Worm (Caenorhabditis elegans) whole organism, L1 larva: Measurements from ENCODE around the gene ZK154.4.
A peak's percentile ranks its signal among the peaks of the same experiment; 100 is the strongest.

Experiments used
- F16B12.6 ChIP-seq: fragments of 150-350 bp; optimal IDR thresholded peaks from 2 replicates; lab custom pipeline; 2014; ENCODE audit warnings: missing biosample characterization, missing genetic modification characterization
- dpl-1 ChIP-seq, 3 experiments: fragments of 150-350 bp in 2 of 3; sonication (generic microtip) in 1 of 3; optimal IDR thresholded peaks; 2 replicates each; lab custom pipeline; 2014 to 2017; ENCODE audit warnings: missing biosample characterization in 3 of 3, missing genetic modification characterization in 3 of 3, missing genetic modification reagents in 3 of 3
- egl-27 ChIP-seq, 2 experiments: fragments of 150-350 bp in 1 of 2; sonication (generic microtip); optimal IDR thresholded peaks; 3 replicates each; lab custom pipeline; 2017 to 2018; ENCODE audit warnings: missing biosample characterization in 2 of 2, missing genetic modification characterization in 2 of 2, missing genetic modification reagents in 2 of 2
- fkh-8 ChIP-seq: sonication (generic microtip); optimal IDR thresholded peaks from 2 replicates; lab custom pipeline; 2016; ENCODE audit warnings: mild to moderate bottlenecking, missing genetic modification characterization, missing compliant biosample characterization
- hpl-2 ChIP-seq: fragments of 150-350 bp; optimal IDR thresholded peaks from 2 replicates; lab custom pipeline; 2014; ENCODE audit warnings: missing biosample characterization, missing genetic modification reagents, missing genetic modification characterization
- nhr-28 ChIP-seq: fragments of 150-350 bp; optimal IDR thresholded peaks from 2 replicates; lab custom pipeline; 2014; ENCODE audit warnings: missing biosample characterization, missing genetic modification characterization
- nhr-71 ChIP-seq: sonication (generic microtip); optimal IDR thresholded peaks from 2 replicates; lab custom pipeline; 2016; ENCODE audit warnings: mild to moderate bottlenecking, missing genetic modification characterization, moderate library complexity, missing compliant biosample characterization
- skn-1 ChIP-seq: fragments of 150-350 bp; optimal IDR thresholded peaks from 2 replicates; lab custom pipeline; 2014; ENCODE audit warnings: missing biosample characterization, missing genetic modification characterization

ce11 chrX:7825707-7826106 lies 43.5 kb upstream of the ZK154.4 start:
- TF ChIP-seq F16B12.6 (tag; lab: Kevin White, UChicago) (no peak), fkh-8 (tag; lab: Kevin White, UChicago) (no peak), egl-27 (tag; optimal IDR thresholded peaks at IDR 0.05; lab: Kevin White, UChicago) (peak in 1 of 2 experiments; percentile 19), nhr-28 (no peak), nhr-71 (tag; lab: Kevin White, UChicago) (peak; percentile 64), hpl-2 (GFP tag; lab: Kevin White, UChicago) (peak; percentile 26), skn-1 (tag; lab: Kevin White, UChicago) (peak; percentile 30), dpl-1 (GFP tag; optimal IDR thresholded peaks at IDR 0.05; lab: Kevin White, UChicago) (no peak)
